Fruit fly (Drosophila melanogaster) whole organism, embryonic: ENCODE data around the gene CG42525.

Experiments used
- Antp ChIP-seq: fragments of 200-800 bp; sonication (Bioruptor generic); optimal IDR thresholded peaks from 3 replicates; lab custom pipeline; 2016; ENCODE audit warnings: missing biosample characterization, missing genetic modification characterization
- Asciz ChIP-seq: fragments of 200-800 bp; sonication (Bioruptor generic); optimal IDR thresholded peaks from 2 replicates; lab custom pipeline; 2017; ENCODE audit warnings: missing biosample characterization, mild to moderate bottlenecking, missing genetic modification characterization, missing genetic modification reagents
- Bteb2 ChIP-seq: fragments of 200-800 bp; sonication (Bioruptor generic); optimal IDR thresholded peaks from 2 replicates; lab custom pipeline; 2016; ENCODE audit warnings: missing biosample characterization, missing genetic modification characterization
- CG10959 ChIP-seq: fragments of 200-800 bp; sonication (Bioruptor generic); IDR thresholded peaks from 2 replicates; pipeline ENCODE4 v1.3.6; 2022; ENCODE audit warnings: missing biosample characterization, missing genetic modification characterization
- CG11398 ChIP-seq: fragments of 200-800 bp; sonication (Bioruptor generic); optimal IDR thresholded peaks from 2 replicates; lab custom pipeline; 2016; ENCODE audit warnings: missing biosample characterization, missing genetic modification characterization
- CG13123 ChIP-seq: fragments of 200-800 bp; sonication (Bioruptor generic); optimal IDR thresholded peaks from 2 replicates; lab custom pipeline; 2016; ENCODE audit warnings: missing biosample characterization, missing genetic modification characterization
- CG14710 ChIP-seq: fragments of 200-800 bp; sonication (Bioruptor generic); optimal IDR thresholded peaks from 3 replicates; lab custom pipeline; 2019; ENCODE audit warnings: missing biosample characterization, mild to moderate bottlenecking, missing genetic modification characterization, moderate library complexity
- CG1647 ChIP-seq: fragments of 200-800 bp; sonication (Bioruptor generic); optimal IDR thresholded peaks from 3 replicates; lab custom pipeline; 2016; ENCODE audit warnings: missing biosample characterization, missing genetic modification characterization
- CG18764 ChIP-seq: fragments of 200-800 bp; sonication (Bioruptor generic); optimal IDR thresholded peaks from 3 replicates; lab custom pipeline; 2016; ENCODE audit warnings: missing biosample characterization, missing genetic modification characterization
- CG2129 ChIP-seq: fragments of 200-800 bp; sonication (Bioruptor generic); IDR thresholded peaks from 2 replicates; pipeline ENCODE4 v1.3.6; 2022; ENCODE audit warnings: missing biosample characterization, missing genetic modification characterization; ENCODE audit not compliant: partially characterized antibody
- CG30403 ChIP-seq: fragments of 200-800 bp; sonication (Bioruptor generic); optimal IDR thresholded peaks from 3 replicates; lab custom pipeline; 2016; ENCODE audit warnings: missing biosample characterization, missing genetic modification characterization
- CG31388 ChIP-seq: fragments of 200-800 bp; sonication (Bioruptor generic); optimal IDR thresholded peaks from 2 replicates; lab custom pipeline; 2016; ENCODE audit warnings: missing biosample characterization, missing genetic modification characterization
- CG3163 ChIP-seq: fragments of 200-800 bp; sonication (Bioruptor generic); optimal IDR thresholded peaks from 3 replicates; lab custom pipeline; 2016; ENCODE audit warnings: missing biosample characterization, missing genetic modification characterization
- CG33213 ChIP-seq: fragments of 200-800 bp; sonication (Bioruptor generic); optimal IDR thresholded peaks from 3 replicates; lab custom pipeline; 2016; ENCODE audit warnings: missing biosample characterization, missing genetic modification characterization
- CG34224 ChIP-seq: fragments of 200-800 bp; sonication (Bioruptor generic); IDR thresholded peaks from 3 replicates; pipeline ENCODE4 v1.3.6; 2022; ENCODE audit warnings: missing biosample characterization, missing genetic modification characterization; ENCODE audit not compliant: partially characterized antibody
- CG5953 ChIP-seq: fragments of 200-800 bp; sonication (Bioruptor generic); IDR thresholded peaks from 2 replicates; pipeline ENCODE4 v1.3.6; 2022; ENCODE audit warnings: missing biosample characterization, missing genetic modification characterization
- CG6175 ChIP-seq: fragments of 200-800 bp; sonication (Bioruptor generic); IDR thresholded peaks from 3 replicates; pipeline ENCODE4 v1.3.6; 2022; ENCODE audit warnings: missing biosample characterization, missing genetic modification characterization
- CG6654 ChIP-seq: fragments of 200-800 bp; sonication (Bioruptor generic); optimal IDR thresholded peaks from 2 replicates; lab custom pipeline; 2017; ENCODE audit warnings: missing biosample characterization, mild to moderate bottlenecking, missing genetic modification characterization
- CG7271 ChIP-seq: fragments of 200-800 bp; sonication (Bioruptor generic); optimal IDR thresholded peaks from 2 replicates; lab custom pipeline; 2018; ENCODE audit warnings: missing biosample characterization, mild to moderate bottlenecking, missing genetic modification characterization, moderate library complexity
- CTCF ChIP-seq: fragments of 200-800 bp; sonication (Bioruptor generic); optimal IDR thresholded peaks from 2 replicates; lab custom pipeline; 2017; ENCODE audit warnings: missing biosample characterization, mild to moderate bottlenecking, missing genetic modification characterization, moderate library complexity
- Camta ChIP-seq: fragments of 200-800 bp; sonication (Bioruptor generic); optimal IDR thresholded peaks from 2 replicates; lab custom pipeline; 2016; ENCODE audit warnings: missing biosample characterization, missing genetic modification characterization
- Dll ChIP-seq: fragments of 200-800 bp; sonication (Bioruptor generic); IDR thresholded peaks from 4 replicates; pipeline ENCODE4 v1.3.6; 2022; ENCODE audit warnings: missing biosample characterization, missing genetic modification characterization; ENCODE audit not compliant: partially characterized antibody
- Dref ChIP-seq: fragments of 200-800 bp; sonication (Bioruptor generic); IDR thresholded peaks from 2 replicates; pipeline ENCODE4 v1.3.6; 2022; ENCODE audit warnings: missing biosample characterization, missing genetic modification characterization
- GATAe ChIP-seq: fragments of 200-800 bp; sonication (Bioruptor generic); conservative IDR thresholded peaks from 2 replicates; pipeline ENCODE4 v1.3.6; 2022; ENCODE audit warnings: missing biosample characterization, missing genetic modification characterization
- HmgD ChIP-seq: fragments of 200-800 bp; sonication (Bioruptor generic); optimal IDR thresholded peaks from 3 replicates; lab custom pipeline; 2016; ENCODE audit warnings: missing biosample characterization, missing genetic modification characterization
- Hmr ChIP-seq: fragments of 200-800 bp; sonication (Bioruptor generic); optimal IDR thresholded peaks from 3 replicates; lab custom pipeline; 2017; ENCODE audit warnings: mild to moderate bottlenecking, missing biosample characterization, missing genetic modification reagents, missing genetic modification characterization
- Lpt ChIP-seq: fragments of >200 bp; optimal IDR thresholded peaks from 2 replicates; lab custom pipeline; 2018; ENCODE audit warnings: missing biosample characterization, missing genetic modification characterization
- Nf-YA ChIP-seq: fragments of 200-800 bp; sonication (Bioruptor generic); IDR thresholded peaks from 2 replicates; pipeline ENCODE4 v1.3.6; 2022; ENCODE audit warnings: missing biosample characterization, missing genetic modification characterization
- Oaz ChIP-seq: fragments of 200-800 bp; sonication (Bioruptor generic); IDR thresholded peaks from 2 replicates; pipeline ENCODE4 v1.3.6; 2022; ENCODE audit warnings: missing biosample characterization, missing genetic modification characterization
- Ptx1 ChIP-seq: fragments of 200-800 bp; sonication (Bioruptor generic); IDR thresholded peaks from 2 replicates; pipeline ENCODE4 v1.3.6; 2022; ENCODE audit warnings: missing biosample characterization, missing genetic modification characterization
- Sox100B ChIP-seq: fragments of 200-800 bp; sonication (Bioruptor generic); optimal IDR thresholded peaks from 3 replicates; lab custom pipeline; 2018; ENCODE audit warnings: missing biosample characterization, mild to moderate bottlenecking, missing genetic modification characterization
- Taf1 ChIP-seq: fragments of 200-800 bp; sonication (Bioruptor generic); IDR thresholded peaks from 2 replicates; pipeline ENCODE4 v1.3.6; 2022; ENCODE audit warnings: missing biosample characterization, missing genetic modification characterization
- YL-1 ChIP-seq: fragments of 200-800 bp; sonication (Bioruptor generic); optimal IDR thresholded peaks from 3 replicates; lab custom pipeline; 2017; ENCODE audit warnings: missing biosample characterization, mild to moderate bottlenecking, missing genetic modification characterization
- ap ChIP-seq: fragments of 200-800 bp; sonication (Bioruptor generic); IDR thresholded peaks from 2 replicates; pipeline ENCODE4 v1.3.6; 2022; ENCODE audit warnings: missing biosample characterization, missing genetic modification characterization
- ase ChIP-seq: fragments of 200-800 bp; sonication (Bioruptor generic); IDR thresholded peaks from 3 replicates; pipeline ENCODE4 v1.3.6; 2022; ENCODE audit warnings: missing biosample characterization, missing genetic modification characterization
- bowl ChIP-seq: fragments of 200-800 bp; sonication (Bioruptor generic); IDR thresholded peaks from 2 replicates; pipeline ENCODE4 v1.3.6; 2022; ENCODE audit warnings: missing biosample characterization, missing genetic modification characterization
- cas ChIP-seq: fragments of 200-800 bp; sonication (Bioruptor generic); IDR thresholded peaks from 2 replicates; pipeline ENCODE4 v1.3.6; 2022; ENCODE audit warnings: missing biosample characterization, missing genetic modification characterization
- disco-r ChIP-seq: fragments of 200-800 bp; sonication (Bioruptor generic); optimal IDR thresholded peaks from 2 replicates; lab custom pipeline; 2016; ENCODE audit warnings: missing biosample characterization, missing genetic modification characterization
- en ChIP-seq: fragments of 200-800 bp; sonication (Bioruptor generic); optimal IDR thresholded peaks from 2 replicates; lab custom pipeline; 2016; ENCODE audit warnings: missing biosample characterization, missing genetic modification characterization
- fd96Cb ChIP-seq: fragments of 200-800 bp; sonication (Bioruptor generic); optimal IDR thresholded peaks from 2 replicates; lab custom pipeline; 2018; ENCODE audit warnings: missing biosample characterization, mild to moderate bottlenecking, missing genetic modification characterization, moderate library complexity
- her ChIP-seq: fragments of 200-800 bp; sonication (Bioruptor generic); optimal IDR thresholded peaks from 2 replicates; lab custom pipeline; 2016; ENCODE audit warnings: missing biosample characterization, missing genetic modification characterization
- jumu ChIP-seq: fragments of 200-800 bp; sonication (Bioruptor generic); optimal IDR thresholded peaks from 3 replicates; lab custom pipeline; 2016; ENCODE audit warnings: missing biosample characterization, missing genetic modification characterization
- kni ChIP-seq: fragments of 200-800 bp; sonication (Bioruptor generic); optimal IDR thresholded peaks from 3 replicates; lab custom pipeline; 2017; ENCODE audit warnings: mild to moderate bottlenecking, missing biosample characterization, missing genetic modification reagents, missing genetic modification characterization
- lbe ChIP-seq: fragments of 200-800 bp; sonication (Bioruptor generic); optimal IDR thresholded peaks from 2 replicates; lab custom pipeline; 2016; ENCODE audit warnings: missing biosample characterization, mild to moderate bottlenecking, missing genetic modification characterization
- luna ChIP-seq: fragments of 200-800 bp; sonication (Bioruptor generic); optimal IDR thresholded peaks from 2 replicates; lab custom pipeline; 2016; ENCODE audit warnings: missing biosample characterization, missing genetic modification characterization
- nerfin-1 ChIP-seq: fragments of 200-800 bp; sonication (Bioruptor generic); optimal IDR thresholded peaks from 3 replicates; lab custom pipeline; 2019; ENCODE audit warnings: missing biosample characterization, mild to moderate bottlenecking, missing genetic modification characterization, moderate library complexity
- phol ChIP-seq: fragments of 200-800 bp; sonication (Bioruptor generic); optimal IDR thresholded peaks from 3 replicates; lab custom pipeline; 2018; ENCODE audit warnings: missing biosample characterization, mild to moderate bottlenecking, missing genetic modification characterization, moderate library complexity
- pum ChIP-seq: fragments of 200-800 bp; sonication (Bioruptor generic); optimal IDR thresholded peaks from 2 replicates; lab custom pipeline; 2016; ENCODE audit warnings: missing biosample characterization, missing genetic modification characterization
- sd ChIP-seq: fragments of 200-800 bp; sonication (Bioruptor generic); optimal IDR thresholded peaks from 3 replicates; lab custom pipeline; 2018; ENCODE audit warnings: missing biosample characterization, mild to moderate bottlenecking, missing genetic modification characterization, moderate library complexity
- sr ChIP-seq: fragments of 200-800 bp; sonication (Bioruptor generic); IDR thresholded peaks from 3 replicates; pipeline ENCODE4 v1.3.6; 2022; ENCODE audit warnings: missing biosample characterization, missing genetic modification characterization
- stwl ChIP-seq: fragments of 200-800 bp; sonication (Bioruptor generic); optimal IDR thresholded peaks from 3 replicates; lab custom pipeline; 2018; ENCODE audit warnings: missing biosample characterization, mild to moderate bottlenecking, missing genetic modification characterization, moderate library complexity
- tio ChIP-seq: fragments of 200-800 bp; sonication (Bioruptor generic); optimal IDR thresholded peaks from 2 replicates; lab custom pipeline; 2017; ENCODE audit warnings: missing biosample characterization, missing genetic modification characterization, inconsistent platforms
- zfh1 ChIP-seq: fragments of 200-800 bp; sonication (Bioruptor generic); IDR thresholded peaks from 3 replicates; pipeline ENCODE4 v1.3.6; 2022; ENCODE audit warnings: missing biosample characterization, missing genetic modification characterization

CG42525 gene

dm6 chr3L:3179474-3179873, 10.1 kb downstream of the CG42525 start (continued):
- no peak for TF ChIP-seq HmgD (GFP tag; lab: Kevin White, UChicago)
- TF ChIP-seq Camta (GFP tag; lab: Kevin White, UChicago), result peak; percentile 82
- no peak for TF ChIP-seq Dref (GFP tag; lab: Robert Waterston, UW)
- no peak for TF ChIP-seq CG2129 (GFP tag; lab: Robert Waterston, UW)
- no peak for TF ChIP-seq Dll (GFP tag; lab: Robert Waterston, UW)
- TF ChIP-seq Antp, result peak; percentile 81
- TF ChIP-seq CG11398 (GFP tag; lab: Kevin White, UChicago), result peak; percentile 24
- peak; percentile 61 for TF ChIP-seq ap (GFP tag; lab: Robert Waterston, UW)
- peak; percentile 42 for TF ChIP-seq YL-1
- TF ChIP-seq bowl (GFP tag; lab: Robert Waterston, UW), result peak; percentile 44; the same call in 1 of the 2 replicates
- peak; percentile 72 for TF ChIP-seq Nf-YA (GFP tag; lab: Robert Waterston, UW)
- peak; percentile 46; the same call in 1 of the 3 replicates for TF ChIP-seq sr (GFP tag; lab: Robert Waterston, UW)
- TF ChIP-seq her (GFP tag; lab: Kevin White, UChicago), result peak; percentile 76
- no peak for TF ChIP-seq Lpt
- TF ChIP-seq CG6175 (GFP tag; lab: Robert Waterston, UW), result peak; percentile 78
- peak; percentile 64 for TF ChIP-seq CG6654
- TF ChIP-seq tio (GFP tag; lab: Kevin White, UChicago), result no peak
- no peak for TF ChIP-seq CTCF (GFP tag; lab: Kevin White, UChicago)
- TF ChIP-seq CG33213 (GFP tag; lab: Kevin White, UChicago), result peak; percentile 80
- TF ChIP-seq fd96Cb (tag; lab: Kevin White, UChicago), result peak; percentile 87
- TF ChIP-seq CG1647 (GFP tag; lab: Kevin White, UChicago), result peak; percentile 61
- peak; percentile 55 for TF ChIP-seq CG7271 (tag; lab: Kevin White, UChicago)
- peak; percentile 88 for TF ChIP-seq lbe (GFP tag; lab: Kevin White, UChicago)
- peak; percentile 74 for TF ChIP-seq jumu
- TF ChIP-seq phol (tag; lab: Kevin White, UChicago), result peak; percentile 87
- no peak for TF ChIP-seq stwl
- TF ChIP-seq CG10959 (GFP tag; lab: Robert Waterston, UW), result peak; percentile 61
- TF ChIP-seq Ptx1 (GFP tag; lab: Robert Waterston, UW), result peak; percentile 91
- TF ChIP-seq Asciz (GFP tag; lab: Kevin White, UChicago), result no peak
- peak; percentile 79 for TF ChIP-seq disco-r (GFP tag; lab: Kevin White, UChicago)
- TF ChIP-seq CG34224 (GFP tag; lab: Robert Waterston, UW), result no peak
- peak; percentile 79 for TF ChIP-seq en (GFP tag; lab: Kevin White, UChicago)
- TF ChIP-seq Hmr (GFP tag; lab: Kevin White, UChicago), result peak; percentile 89
- peak; percentile 76 for TF ChIP-seq CG18764 (GFP tag; lab: Kevin White, UChicago)
- peak; percentile 67 for TF ChIP-seq Oaz
- TF ChIP-seq Bteb2 (GFP tag; lab: Kevin White, UChicago), result peak; percentile 81
- no peak for TF ChIP-seq sd
- peak; percentile 41 for TF ChIP-seq luna (GFP tag; lab: Kevin White, UChicago)
- TF ChIP-seq ase (GFP tag; lab: Robert Waterston, UW), result peak; percentile 82
- TF ChIP-seq CG31388 (GFP tag; lab: Kevin White, UChicago), result peak; percentile 44
- TF ChIP-seq Sox100B (GFP tag; lab: Kevin White, UChicago), result no peak
- peak; percentile 86 for TF ChIP-seq CG30403 (GFP tag; lab: Kevin White, UChicago)
- peak; percentile 8 for TF ChIP-seq kni (GFP tag; lab: Kevin White, UChicago)
- TF ChIP-seq pum (GFP tag; lab: Kevin White, UChicago), result peak; percentile 77
- peak; percentile 82 for TF ChIP-seq Taf1
- TF ChIP-seq zfh1 (GFP tag; lab: Robert Waterston, UW), result peak; percentile 89
- TF ChIP-seq CG14710, result peak; percentile 83
- no peak for TF ChIP-seq CG13123
- peak; percentile 29; the same call in 1 of the 2 replicates for TF ChIP-seq CG5953 (GFP tag; lab: Robert Waterston, UW)
- peak; percentile 75; the same call in 1 of the 2 replicates for TF ChIP-seq GATAe (GFP tag; lab: Robert Waterston, UW)
- no peak for TF ChIP-seq CG3163 (GFP tag; lab: Kevin White, UChicago)
- TF ChIP-seq cas, result peak; percentile 83
- peak; percentile 52 for TF ChIP-seq nerfin-1 (tag; lab: Kevin White, UChicago)
